Fruit fly (Drosophila melanogaster) whole organism, prepupa: ENCODE measurements around the gene CG7567.
A peak's percentile ranks its signal among the peaks of the same experiment; 100 is the strongest.

ENCODE experiments used
- CG10631 ChIP-seq: fragments of 200-800 bp; sonication (Bioruptor generic); optimal IDR thresholded peaks from 2 replicates; lab custom pipeline; 2016; ENCODE audit warnings: missing biosample characterization, missing genetic modification characterization
- CG10669 ChIP-seq: fragments of 200-800 bp; sonication (Bioruptor generic); optimal IDR thresholded peaks from 3 replicates; lab custom pipeline; 2018; ENCODE audit warnings: missing biosample characterization, mild to moderate bottlenecking, missing genetic modification characterization, moderate library complexity
- CG11902 ChIP-seq: fragments of 200-800 bp; sonication (Bioruptor generic); optimal IDR thresholded peaks from 3 replicates; lab custom pipeline; 2016; ENCODE audit warnings: missing biosample characterization, missing genetic modification characterization
- CG15336 ChIP-seq: fragments of 200-800 bp; sonication (Bioruptor generic); IDR thresholded peaks from 2 replicates; pipeline ENCODE4 v1.3.6; 2022; ENCODE audit warnings: missing biosample characterization, missing genetic modification characterization
- CG1621 ChIP-seq: fragments of 200-800 bp; sonication (Bioruptor generic); optimal IDR thresholded peaks from 3 replicates; lab custom pipeline; 2018; ENCODE audit warnings: missing biosample characterization, mild to moderate bottlenecking, missing genetic modification characterization
- CG16779 ChIP-seq: fragments of 200-800 bp; sonication (Bioruptor generic); optimal IDR thresholded peaks from 3 replicates; lab custom pipeline; 2017; ENCODE audit warnings: missing biosample characterization, mild to moderate bottlenecking, missing genetic modification characterization
- CG31627 ChIP-seq: fragments of 200-800 bp; sonication (Bioruptor generic); optimal IDR thresholded peaks from 3 replicates; lab custom pipeline; 2016; ENCODE audit warnings: missing biosample characterization, missing genetic modification characterization
- CG32006 ChIP-seq: fragments of 200-800 bp; sonication (Bioruptor generic); optimal IDR thresholded peaks from 3 replicates; lab custom pipeline; 2017; ENCODE audit warnings: missing biosample characterization, mild to moderate bottlenecking, missing genetic modification characterization
- CG3919 ChIP-seq: fragments of 200-800 bp; sonication (Bioruptor generic); optimal IDR thresholded peaks from 3 replicates; lab custom pipeline; 2016; ENCODE audit warnings: missing biosample characterization, missing genetic modification characterization
- CG6276 ChIP-seq: fragments of 200-800 bp; sonication (Bioruptor generic); optimal IDR thresholded peaks from 2 replicates; lab custom pipeline; 2017; ENCODE audit warnings: missing biosample characterization, mild to moderate bottlenecking, missing genetic modification characterization
- CG6792 ChIP-seq: fragments of 200-800 bp; sonication (Bioruptor generic); optimal IDR thresholded peaks from 3 replicates; lab custom pipeline; 2016; ENCODE audit warnings: missing biosample characterization, missing genetic modification characterization
- CG6854 ChIP-seq: fragments of 200-800 bp; sonication (Bioruptor generic); optimal IDR thresholded peaks from 2 replicates; lab custom pipeline; 2017; ENCODE audit warnings: missing biosample characterization, mild to moderate bottlenecking, missing genetic modification characterization
- CG8119 ChIP-seq: fragments of 200-800 bp; sonication (Bioruptor generic); IDR thresholded peaks from 3 replicates; pipeline ENCODE4 v1.3.6; 2022; ENCODE audit warnings: missing biosample characterization, missing genetic modification characterization
- CG8319 ChIP-seq: fragments of 200-800 bp; sonication (Bioruptor generic); optimal IDR thresholded peaks from 3 replicates; lab custom pipeline; 2016; ENCODE audit warnings: missing biosample characterization, missing genetic modification characterization
- CG8632 ChIP-seq: fragments of 200-800 bp; sonication (Bioruptor generic); optimal IDR thresholded peaks from 3 replicates; lab custom pipeline; 2016; ENCODE audit warnings: missing biosample characterization, missing genetic modification characterization
- CG9139 ChIP-seq: fragments of 200-800 bp; sonication (Bioruptor generic); optimal IDR thresholded peaks from 3 replicates; lab custom pipeline; 2017; ENCODE audit warnings: missing biosample characterization, mild to moderate bottlenecking, missing genetic modification characterization
- Eip75B ChIP-seq: fragments of 200-800 bp; sonication (Bioruptor generic); optimal IDR thresholded peaks from 3 replicates; lab custom pipeline; 2016; ENCODE audit warnings: missing biosample characterization, missing genetic modification characterization
- Eip78C ChIP-seq: fragments of 200-800 bp; sonication (Bioruptor generic); peaks from one replicate; lab custom pipeline; 2016; ENCODE audit warnings: missing biosample characterization, missing genetic modification characterization
- Eip93F ChIP-seq: fragments of 200-800 bp; sonication (Bioruptor generic); optimal IDR thresholded peaks from 2 replicates; lab custom pipeline; 2016; ENCODE audit warnings: missing biosample characterization, mild to moderate bottlenecking, missing genetic modification characterization
- Ets21C ChIP-seq: fragments of 200-800 bp; sonication (Bioruptor generic); optimal IDR thresholded peaks from 3 replicates; lab custom pipeline; 2016; ENCODE audit warnings: missing biosample characterization, missing genetic modification characterization
- Ets96B ChIP-seq: fragments of 200-800 bp; optimal IDR thresholded peaks from 2 replicates; lab custom pipeline; 2019; ENCODE audit warnings: missing biosample characterization, mild to moderate bottlenecking, missing genetic modification characterization, moderate library complexity
- Hr38 ChIP-seq: sonication (Bioruptor generic); optimal IDR thresholded peaks from 2 replicates; lab custom pipeline; 2016; ENCODE audit warnings: missing biosample characterization, missing genetic modification characterization
- Hr39 ChIP-seq: fragments of 200-800 bp; sonication (Bioruptor generic); optimal IDR thresholded peaks from 2 replicates; lab custom pipeline; 2016; ENCODE audit warnings: missing biosample characterization, missing genetic modification characterization
- Hr4 ChIP-seq: fragments of 200-800 bp; sonication (Bioruptor generic); optimal IDR thresholded peaks from 3 replicates; lab custom pipeline; 2016; ENCODE audit warnings: missing biosample characterization, missing genetic modification characterization
- Lpt ChIP-seq: fragments of 200-800 bp; sonication (Bioruptor generic); optimal IDR thresholded peaks from 3 replicates; lab custom pipeline; 2016; ENCODE audit warnings: missing biosample characterization, missing genetic modification characterization
- Met ChIP-seq: fragments of 200-800 bp; sonication (Bioruptor generic); optimal IDR thresholded peaks from 3 replicates; lab custom pipeline; 2016; ENCODE audit warnings: missing biosample characterization, missing genetic modification characterization
- OdsH ChIP-seq: fragments of 200-800 bp; sonication (Bioruptor generic); optimal IDR thresholded peaks from 3 replicates; lab custom pipeline; 2016; ENCODE audit warnings: missing biosample characterization, missing genetic modification characterization
- Smox ChIP-seq: fragments of 200-800 bp; sonication (Bioruptor generic); optimal IDR thresholded peaks from 3 replicates; lab custom pipeline; 2016; ENCODE audit warnings: missing biosample characterization, missing genetic modification characterization
- Sox102F ChIP-seq: fragments of 200-800 bp; sonication (Bioruptor generic); optimal IDR thresholded peaks from 2 replicates; lab custom pipeline; 2016; ENCODE audit warnings: missing biosample characterization, mild to moderate bottlenecking, missing genetic modification characterization
- Sox14 ChIP-seq: fragments of 200-800 bp; sonication (Bioruptor generic); optimal IDR thresholded peaks from 3 replicates; lab custom pipeline; 2016; ENCODE audit warnings: missing biosample characterization, missing genetic modification characterization
- achi ChIP-seq: fragments of 200-800 bp; sonication (Bioruptor generic); optimal IDR thresholded peaks from 3 replicates; lab custom pipeline; 2016; ENCODE audit warnings: missing biosample characterization, missing genetic modification characterization
- acj6 ChIP-seq: fragments of 200-800 bp; sonication (Bioruptor generic); optimal IDR thresholded peaks from 3 replicates; lab custom pipeline; 2016; ENCODE audit warnings: missing biosample characterization, missing genetic modification characterization
- cyc ChIP-seq: fragments of 200-800 bp; sonication (Bioruptor generic); optimal IDR thresholded peaks from 3 replicates; lab custom pipeline; 2016; ENCODE audit warnings: missing biosample characterization, missing genetic modification characterization
- dac ChIP-seq: fragments of 200-800 bp; sonication (Bioruptor generic); optimal IDR thresholded peaks from 2 replicates; lab custom pipeline; 2017; ENCODE audit warnings: missing biosample characterization, mild to moderate bottlenecking, missing genetic modification characterization
- dsx ChIP-seq: fragments of 200-800 bp; optimal IDR thresholded peaks from 3 replicates; lab custom pipeline; 2019; ENCODE audit warnings: missing biosample characterization, mild to moderate bottlenecking, missing genetic modification characterization, moderate library complexity; ENCODE audit not compliant: poor library complexity, severe bottlenecking
- esn ChIP-seq: fragments of 200-800 bp; sonication (Bioruptor generic); optimal IDR thresholded peaks from 2 replicates; lab custom pipeline; 2016; ENCODE audit warnings: missing biosample characterization, mild to moderate bottlenecking, missing genetic modification characterization, moderate library complexity
- fd85E ChIP-seq: fragments of 200-800 bp; sonication (Bioruptor generic); optimal IDR thresholded peaks from 3 replicates; lab custom pipeline; 2016; ENCODE audit warnings: missing biosample characterization, missing genetic modification characterization
- fkh ChIP-seq: fragments of 200-800 bp; sonication (Bioruptor generic); optimal IDR thresholded peaks from 3 replicates; lab custom pipeline; 2017; ENCODE audit warnings: missing biosample characterization, mild to moderate bottlenecking, missing genetic modification characterization, moderate library complexity
- lz ChIP-seq: fragments of 200-800 bp; sonication (Bioruptor generic); optimal IDR thresholded peaks from 3 replicates; lab custom pipeline; 2016; ENCODE audit warnings: missing biosample characterization, missing genetic modification characterization
- net ChIP-seq: fragments of 200-800 bp; sonication (Bioruptor generic); optimal IDR thresholded peaks from 3 replicates; lab custom pipeline; 2016; ENCODE audit warnings: missing biosample characterization, missing genetic modification characterization
- pdm3 ChIP-seq: fragments of 200-800 bp; sonication (Bioruptor generic); optimal IDR thresholded peaks from 3 replicates; lab custom pipeline; 2016; ENCODE audit warnings: missing biosample characterization, missing genetic modification characterization
- salr ChIP-seq, 2 experiments: fragments of 200-800 bp; sonication (Bioruptor generic); optimal IDR thresholded peaks; 3 replicates each; lab custom pipeline; 2016 to 2018; ENCODE audit warnings: missing biosample characterization in 2 of 2, missing genetic modification characterization in 2 of 2, mild to moderate bottlenecking in 1 of 2
- ss ChIP-seq, 2 experiments: fragments of 200-800 bp; sonication (Bioruptor generic); optimal IDR thresholded peaks; 2 replicates in 1 of 2; 3 replicates in 1 of 2; lab custom pipeline; 2017 to 2018; ENCODE audit warnings: mild to moderate bottlenecking in 2 of 2, missing biosample characterization in 2 of 2, missing genetic modification characterization in 2 of 2, moderate library complexity in 1 of 2
- svp ChIP-seq: fragments of 200-800 bp; sonication (Bioruptor generic); peaks from one replicate; lab custom pipeline; 2016; ENCODE audit warnings: missing biosample characterization, missing genetic modification characterization
- topi ChIP-seq: fragments of 200-800 bp; sonication (Bioruptor generic); optimal IDR thresholded peaks from 3 replicates; lab custom pipeline; 2016; ENCODE audit warnings: missing biosample characterization, missing genetic modification characterization
- vri ChIP-seq: fragments of 200-800 bp; sonication (Bioruptor generic); optimal IDR thresholded peaks from 3 replicates; lab custom pipeline; 2016; ENCODE audit warnings: missing biosample characterization, mild to moderate bottlenecking, missing genetic modification characterization

Gene CG7567

DNA sequence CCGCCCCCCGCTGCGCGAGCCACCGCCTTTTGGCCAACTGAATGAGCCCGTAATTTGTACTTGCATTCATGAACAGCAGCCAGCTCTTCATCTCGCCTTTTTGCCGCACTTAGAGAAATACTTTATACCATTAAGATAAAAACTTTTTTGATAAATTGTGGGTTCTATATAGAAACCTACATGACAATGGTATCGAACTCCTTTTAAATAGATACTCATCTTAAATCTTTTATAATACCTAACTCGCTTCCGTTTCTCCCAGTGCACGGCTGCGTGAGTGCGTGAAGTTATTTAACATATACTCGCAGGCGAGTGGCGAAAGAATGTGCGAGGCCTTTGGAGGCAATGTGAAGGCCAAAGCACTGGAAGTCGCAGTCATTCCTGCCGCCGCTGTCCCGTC lies 38.0 kb upstream of the CG7567 start (continued):
- TF ChIP-seq fkh (GFP tag; lab: Kevin White, UChicago): no peak
- TF ChIP-seq achi (GFP tag; lab: Kevin White, UChicago): peak; percentile 17
- peak; percentile 19 for TF ChIP-seq Hr4
- TF ChIP-seq acj6: peak; percentile 28
- TF ChIP-seq CG8119 (GFP tag; lab: Robert Waterston, UW): no peak
- peak; percentile 12 for TF ChIP-seq CG32006
- TF ChIP-seq Eip78C (GFP tag; lab: Kevin White, UChicago): peak; percentile 55
- no peak for TF ChIP-seq CG11902 (GFP tag; lab: Kevin White, UChicago)
- TF ChIP-seq CG9139: no peak
- TF ChIP-seq CG10631 (GFP tag; lab: Kevin White, UChicago): peak; percentile 30
- peak; percentile 49 for TF ChIP-seq CG31627 (GFP tag; lab: Kevin White, UChicago)

DNA sequence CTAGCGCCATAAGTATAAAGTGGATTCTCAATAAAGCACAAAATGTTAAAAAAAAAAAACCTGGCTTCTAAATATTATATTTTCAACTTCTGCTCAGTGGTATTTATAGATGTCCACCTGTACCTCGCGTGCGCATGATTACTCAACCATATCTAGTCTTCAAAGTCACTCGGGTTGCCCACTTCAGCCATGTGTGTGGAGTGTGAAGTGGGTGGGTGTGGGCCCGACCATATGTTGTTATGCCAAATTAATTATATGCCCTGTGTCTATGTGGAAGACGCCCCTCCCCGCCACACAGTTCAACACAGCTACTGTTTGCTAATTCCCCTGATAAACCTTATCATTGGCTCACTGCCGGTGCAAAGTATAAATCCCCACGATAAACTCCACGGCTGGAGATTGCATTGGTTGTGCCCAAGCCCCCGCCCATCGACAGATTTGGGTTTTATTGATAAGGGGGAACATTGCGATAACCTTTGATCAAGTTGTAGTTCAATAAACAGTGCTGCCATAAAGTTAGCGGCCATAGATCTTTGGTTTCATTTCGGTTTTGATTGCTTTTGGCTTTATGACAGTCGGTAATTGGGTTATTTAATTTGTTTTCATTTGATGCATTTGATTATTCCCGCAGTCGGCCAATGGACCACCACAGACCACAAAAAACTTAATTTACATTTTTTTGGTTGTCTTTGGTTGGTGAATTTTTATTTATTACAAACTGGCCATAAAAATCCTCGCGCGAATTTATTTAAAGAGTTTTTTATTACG lies 33.0 kb upstream of the CG7567 start:
- TF ChIP-seq vri (GFP tag; lab: Kevin White, UChicago) (peak; percentile 50), CG1621 (tag; lab: Kevin White, UChicago) (no peak), Hr38 (GFP tag; lab: Kevin White, UChicago) (no peak), CG16779 (tag; lab: Kevin White, UChicago) (no peak), CG3919 (no peak), CG31627 (GFP tag; lab: Kevin White, UChicago) (no peak), topi (GFP tag; lab: Kevin White, UChicago) (no peak), CG15336 (no peak), net (GFP tag; lab: Kevin White, UChicago) (no peak), CG10669 (GFP tag; lab: Kevin White, UChicago) (no peak), CG6792 (no peak), Hr39 (GFP tag; lab: Kevin White, UChicago) (peak; percentile 2), fkh (GFP tag; lab: Kevin White, UChicago) (peak; percentile 20), achi (GFP tag; lab: Kevin White, UChicago) (no peak), Ets21C (no peak), esn (GFP tag; lab: Kevin White, UChicago) (no peak), Ets96B (tag; lab: Kevin White, UChicago) (no peak), svp (GFP tag; lab: Kevin White, UChicago) (peak; percentile 99), dsx (GFP tag; lab: Kevin White, UChicago) (no peak), Met (GFP tag; lab: Kevin White, UChicago) (no peak), CG32006 (no peak), CG8319 (no peak), acj6 (no peak), salr (GFP tag; optimal IDR thresholded peaks at IDR 0.05; lab: Kevin White, UChicago) (no peak), Sox14 (GFP tag; lab: Kevin White, UChicago) (no peak), lz (GFP tag; lab: Kevin White, UChicago) (no peak), OdsH (GFP tag; lab: Kevin White, UChicago) (no peak), CG8632 (GFP tag; lab: Kevin White, UChicago) (no peak), Eip75B (GFP tag; lab: Kevin White, UChicago) (no peak), CG11902 (GFP tag; lab: Kevin White, UChicago) (no peak), CG8119 (GFP tag; lab: Robert Waterston, UW) (no peak), fd85E (GFP tag; lab: Kevin White, UChicago) (no peak), Eip93F (GFP tag; lab: Kevin White, UChicago) (no peak), CG6854 (GFP tag; lab: Kevin White, UChicago) (no peak), ss (GFP tag; optimal IDR thresholded peaks at IDR 0.05; lab: Kevin White, UChicago) (peak in 1 of 2 experiments; percentile 18), CG10631 (GFP tag; lab: Kevin White, UChicago) (no peak), Lpt (GFP tag; lab: Kevin White, UChicago) (no peak), Eip78C (GFP tag; lab: Kevin White, UChicago) (no peak), dac (GFP tag; lab: Kevin White, UChicago) (no peak), pdm3 (GFP tag; lab: Kevin White, UChicago) (no peak), CG6276 (GFP tag; lab: Kevin White, UChicago) (no peak), Sox102F (GFP tag; lab: Kevin White, UChicago) (no peak), cyc (no peak), Smox (GFP tag; lab: Kevin White, UChicago) (no peak)
- TF ChIP-seq, all 60 proteins: peak for 5
